Worm (Caenorhabditis elegans): ENCODE data around the gene arrd-18.

- no peak for TF ChIP-seq hmbx-1 (tag; optimal IDR thresholded peaks at IDR 0.05)
- no peak for TF ChIP-seq B0310.2 (tag; optimal IDR thresholded peaks at IDR 0.05)
Measured at ce11 chrV:3267950-3268349, 44.0 kb downstream of the arrd-18 start, which contains the start of gene T28A11.18.

Data from whole organism, early embryonic.